Worm (Caenorhabditis elegans): ENCODE measurements around the gene sssh-1.

ce11 chrX:14907257-14907801 lies 31.6 kb downstream of the sssh-1 start:
- no peak for TF ChIP-seq fos-1 (tag; optimal IDR thresholded peaks at IDR 0.05)
- no peak for TF ChIP-seq mep-1 (tag; optimal IDR thresholded peaks at IDR 0.05)
- TF ChIP-seq unc-130 (tag; optimal IDR thresholded peaks at IDR 0.05): no peak
- TF ChIP-seq fkh-10 (GFP tag; optimal IDR thresholded peaks at IDR 0.05): no peak
- TF ChIP-seq irx-1 (tag; optimal IDR thresholded peaks at IDR 0.05): no peak
- TF ChIP-seq nhr-76 (tag; optimal IDR thresholded peaks at IDR 0.05): no peak
- no peak for TF ChIP-seq snpc-4 (tag; optimal IDR thresholded peaks at IDR 0.05)
- TF ChIP-seq lin-15B (tag; optimal IDR thresholded peaks at IDR 0.05): no peak
- TF ChIP-seq swsn-7 (tag; optimal IDR thresholded peaks at IDR 0.05): no peak
- no peak for TF ChIP-seq unc-30 (tag; optimal IDR thresholded peaks at IDR 0.05)
- no peak for TF ChIP-seq mdl-1 (tag; optimal IDR thresholded peaks at IDR 0.05)
- TF ChIP-seq mef-2 (tag; optimal IDR thresholded peaks at IDR 0.05): no peak
- no peak for TF ChIP-seq nhr-90 (tag; optimal IDR thresholded peaks at IDR 0.05; ENCODE audit: poor library complexity)

All from whole organism, L1 larva.